Fruit fly (Drosophila melanogaster) whole organism: ENCODE measurements around the gene ana1.

Experiments
- CG8478 ChIP-seq: fragments of >200 bp; optimal IDR thresholded peaks from 2 replicates; lab custom pipeline; 2018; ENCODE audit warnings: inconsistent platforms
- Dll ChIP-seq: fragments of >200 bp; optimal IDR thresholded peaks from 2 replicates; lab custom pipeline; 2017
- EcR ChIP-seq, 2 experiments: fragments of >200 bp; optimal IDR thresholded peaks; 2 replicates each; lab custom pipeline; 2017; ENCODE audit warnings: missing biosample characterization in 2 of 2, missing genetic modification characterization in 2 of 2, missing genetic modification reagents in 2 of 2
- pan ChIP-seq: fragments of >200 bp; optimal IDR thresholded peaks from 2 replicates; lab custom pipeline; 2017
- psq ChIP-seq: fragments of >200 bp; optimal IDR thresholded peaks from 2 replicates; lab custom pipeline; 2017
- usp ChIP-seq: fragments of >200 bp; optimal IDR thresholded peaks from 2 replicates; lab custom pipeline; 2017; ENCODE audit warnings: missing biosample characterization, missing genetic modification characterization, mixed read lengths

dm6 chr3R:24569669-24570349 is 39.4 kb downstream of the ana1 start:
- TF ChIP-seq psq (lab: Kevin White, UChicago): no peak
- no peak for TF ChIP-seq pan (lab: Kevin White, UChicago)
- TF ChIP-seq usp (GFP tag; lab: Kevin White, UChicago): no peak
- no peak for TF ChIP-seq EcR (GFP tag; optimal IDR thresholded peaks at IDR 0.05; lab: Kevin White, UChicago)
- no peak for TF ChIP-seq Dll (lab: Kevin White, UChicago)
- TF ChIP-seq CG8478 (lab: Kevin White, UChicago): no peak
